Worm (Caenorhabditis elegans) whole organism, L1 larva: ENCODE measurements around the gene F55G7.5.
A peak's percentile ranks its signal among the peaks of the same experiment; 100 is the strongest.

ENCODE experiments used
- C16A3.4 ChIP-seq: fragments of 150-350 bp; optimal IDR thresholded peaks from 2 replicates; lab custom pipeline; 2014; ENCODE audit warnings: missing biosample characterization, missing genetic modification characterization
- Y116A8C.19 ChIP-seq: sonication (generic microtip); optimal IDR thresholded peaks from 2 replicates; lab custom pipeline; 2016; ENCODE audit warnings: missing compliant biosample characterization, missing genetic modification characterization, borderline replicate concordance
- ama-1 ChIP-seq: fragments of 150-350 bp; optimal IDR thresholded peaks from 2 replicates; lab custom pipeline; 2014
- blmp-1 ChIP-seq: fragments of 150-350 bp; optimal IDR thresholded peaks from 2 replicates; lab custom pipeline; 2014; ENCODE audit warnings: missing biosample characterization, missing genetic modification characterization
- ceh-82 ChIP-seq, 3 experiments: fragments of 150-350 bp in 1 of 3; sonication (generic microtip) in 2 of 3; optimal IDR thresholded peaks; 2 replicates each; lab custom pipeline; 2014 to 2017; ENCODE audit warnings: missing biosample characterization in 3 of 3, missing genetic modification characterization in 3 of 3
- ceh-90 ChIP-seq: sonication (generic microtip); optimal IDR thresholded peaks from 2 replicates; lab custom pipeline; 2016; ENCODE audit warnings: missing genetic modification characterization, missing compliant biosample characterization
- dpl-1 ChIP-seq, 3 experiments: fragments of 150-350 bp in 2 of 3; sonication (generic microtip) in 1 of 3; optimal IDR thresholded peaks; 2 replicates each; lab custom pipeline; 2014 to 2017; ENCODE audit warnings: missing biosample characterization in 3 of 3, missing genetic modification characterization in 3 of 3, missing genetic modification reagents in 3 of 3
- dsc-1 ChIP-seq: sonication (generic microtip); optimal IDR thresholded peaks from 2 replicates; lab custom pipeline; 2016; ENCODE audit warnings: mild to moderate bottlenecking, missing genetic modification characterization, missing compliant biosample characterization
- efl-1 ChIP-seq, 4 experiments: fragments of 150-350 bp; optimal IDR thresholded peaks in 3 of 4; peaks in 1 of 4; 1 replicate in 1 of 4; 2 replicates in 3 of 4; lab custom pipeline; 2014; ENCODE audit warnings: missing biosample characterization in 2 of 4, missing genetic modification characterization in 2 of 4, missing genetic modification reagents in 2 of 4
- ets-5 ChIP-seq: fragments of 200-800 bp; sonication (Bioruptor generic); IDR thresholded peaks from 2 replicates; pipeline ENCODE4 v1.3.6; 2022; ENCODE audit warnings: missing genetic modification characterization, missing compliant biosample characterization
- fkh-4 ChIP-seq: sonication (generic microtip); optimal IDR thresholded peaks from 2 replicates; lab custom pipeline; 2016; ENCODE audit warnings: missing compliant biosample characterization, missing genetic modification characterization, borderline replicate concordance
- fkh-8 ChIP-seq: sonication (generic microtip); optimal IDR thresholded peaks from 2 replicates; lab custom pipeline; 2016; ENCODE audit warnings: mild to moderate bottlenecking, missing genetic modification characterization, missing compliant biosample characterization
- hlh-4 ChIP-seq: sonication (generic microtip); optimal IDR thresholded peaks from 2 replicates; lab custom pipeline; 2016; ENCODE audit warnings: mild to moderate bottlenecking, missing genetic modification characterization, missing compliant biosample characterization
- hpl-2 ChIP-seq: fragments of 150-350 bp; optimal IDR thresholded peaks from 2 replicates; lab custom pipeline; 2014; ENCODE audit warnings: missing biosample characterization, missing genetic modification reagents, missing genetic modification characterization
- irx-1 ChIP-seq: sonication (generic microtip); optimal IDR thresholded peaks from 2 replicates; lab custom pipeline; 2016; ENCODE audit warnings: missing genetic modification characterization, missing compliant biosample characterization
- isw-1 ChIP-seq: fragments of 200-800 bp; sonication (Bioruptor generic); IDR thresholded peaks from 2 replicates; pipeline ENCODE4 v1.3.6; 2022; ENCODE audit warnings: missing genetic modification characterization, missing compliant biosample characterization
- lin-13 ChIP-seq: fragments of 150-350 bp; optimal IDR thresholded peaks from 2 replicates; lab custom pipeline; 2014; ENCODE audit warnings: missing biosample characterization, missing genetic modification reagents, missing genetic modification characterization
- lin-14 ChIP-seq: fragments of 200-800 bp; sonication (Bioruptor generic); optimal IDR thresholded peaks from 2 replicates; lab custom pipeline; 2018; ENCODE audit warnings: mild to moderate bottlenecking, missing genetic modification characterization, moderate library complexity, missing compliant biosample characterization
- lin-15B ChIP-seq: fragments of 150-350 bp; sonication (generic microtip); optimal IDR thresholded peaks from 3 replicates; lab custom pipeline; 2014; ENCODE audit warnings: missing biosample characterization, missing genetic modification characterization
- lin-35 ChIP-seq, 2 experiments: fragments of 150-350 bp; optimal IDR thresholded peaks; 2 replicates each; lab custom pipeline; 2014; ENCODE audit warnings: missing biosample characterization in 2 of 2, missing genetic modification characterization in 2 of 2, missing genetic modification reagents in 2 of 2
- lin-39 ChIP-seq: fragments of 150-350 bp; optimal IDR thresholded peaks from 2 replicates; lab custom pipeline; 2014; ENCODE audit warnings: missing biosample characterization, missing genetic modification reagents, missing genetic modification characterization
- mef-2 ChIP-seq: fragments of 150-350 bp; optimal IDR thresholded peaks from 2 replicates; lab custom pipeline; 2014; ENCODE audit warnings: missing biosample characterization, missing genetic modification characterization
- mep-1 ChIP-seq: fragments of 150-350 bp; optimal IDR thresholded peaks from 2 replicates; lab custom pipeline; 2014; ENCODE audit warnings: missing biosample characterization, missing genetic modification characterization
- nhr-12 ChIP-seq: sonication (generic microtip); optimal IDR thresholded peaks from 2 replicates; lab custom pipeline; 2017; ENCODE audit warnings: missing biosample characterization, missing genetic modification characterization
- nhr-20 ChIP-seq: sonication (generic microtip); optimal IDR thresholded peaks from 2 replicates; lab custom pipeline; 2016; ENCODE audit warnings: mild to moderate bottlenecking, missing genetic modification characterization, missing compliant biosample characterization
- nhr-47 ChIP-seq: sonication (generic microtip); optimal IDR thresholded peaks from 2 replicates; lab custom pipeline; 2016; ENCODE audit warnings: mild to moderate bottlenecking, missing genetic modification characterization, moderate library complexity, missing compliant biosample characterization
- nhr-71 ChIP-seq: sonication (generic microtip); optimal IDR thresholded peaks from 2 replicates; lab custom pipeline; 2016; ENCODE audit warnings: mild to moderate bottlenecking, missing genetic modification characterization, moderate library complexity, missing compliant biosample characterization
- nhr-85 ChIP-seq: sonication (generic microtip); peaks from one replicate; lab custom pipeline; 2016; ENCODE audit warnings: missing genetic modification characterization, inconsistent platforms, missing compliant biosample characterization
- nhr-90 ChIP-seq: sonication (generic microtip); optimal IDR thresholded peaks from 2 replicates; lab custom pipeline; 2016; ENCODE audit warnings: mild to moderate bottlenecking, missing genetic modification characterization, missing compliant biosample characterization; ENCODE audit not compliant: poor library complexity
- pag-3 ChIP-seq: sonication (generic microtip); optimal IDR thresholded peaks from 2 replicates; lab custom pipeline; 2017; ENCODE audit warnings: missing genetic modification characterization, mild to moderate bottlenecking, missing compliant biosample characterization, antibody characterized with exemption, borderline replicate concordance; ENCODE audit not compliant: insufficient read depth
- pax-3 ChIP-seq: fragments of 200-800 bp; sonication (Bioruptor generic); optimal IDR thresholded peaks from 2 replicates; lab custom pipeline; 2018; ENCODE audit warnings: mild to moderate bottlenecking, missing genetic modification characterization, moderate library complexity, missing compliant biosample characterization
- pqm-1 ChIP-seq: sonication (generic microtip); optimal IDR thresholded peaks from 3 replicates; lab custom pipeline; 2017; ENCODE audit warnings: missing biosample characterization, missing genetic modification characterization
- skn-1 ChIP-seq: fragments of 150-350 bp; optimal IDR thresholded peaks from 2 replicates; lab custom pipeline; 2014; ENCODE audit warnings: missing biosample characterization, missing genetic modification characterization
- sox-4 ChIP-seq: sonication (generic microtip); optimal IDR thresholded peaks from 2 replicates; lab custom pipeline; 2016; ENCODE audit warnings: missing genetic modification characterization, missing compliant biosample characterization
- sup-37 ChIP-seq: fragments of 200-800 bp; sonication (Bioruptor generic); optimal IDR thresholded peaks from 2 replicates; lab custom pipeline; 2018; ENCODE audit warnings: mild to moderate bottlenecking, missing genetic modification characterization, missing compliant biosample characterization
- unc-130 ChIP-seq: fragments of 150-350 bp; optimal IDR thresholded peaks from 2 replicates; lab custom pipeline; 2017; ENCODE audit warnings: missing biosample characterization, missing genetic modification characterization, inconsistent platforms
- unc-30 ChIP-seq: sonication (generic microtip); optimal IDR thresholded peaks from 2 replicates; lab custom pipeline; 2017; ENCODE audit warnings: missing biosample characterization, missing genetic modification characterization
- vab-15 ChIP-seq: sonication (generic microtip); optimal IDR thresholded peaks from 2 replicates; lab custom pipeline; 2017; ENCODE audit warnings: missing genotype, mild to moderate bottlenecking, missing genetic modification characterization, missing compliant biosample characterization
- ztf-11 ChIP-seq, 2 experiments: sonication (generic microtip); optimal IDR thresholded peaks; 2 replicates each; lab custom pipeline; 2016 to 2017; ENCODE audit warnings: missing genetic modification characterization in 2 of 2, missing biosample characterization in 1 of 2, missing compliant biosample characterization in 1 of 2

F55G7.5 gene

ce11 chrX:11946788-11947463, 8.2 kb upstream of the F55G7.5 start, which contains the start of gene nfya-1 (continued):
- TF ChIP-seq efl-1 (optimal IDR thresholded peaks at IDR 0.05; lab: Kevin White, UChicago) (peak; percentile 25 to 34), efl-1 (GFP tag; optimal IDR thresholded peaks at IDR 0.05 in 1 of 2; lab: Kevin White, UChicago) (peak in 1 of 2 experiments; percentile 90), pag-3 (tag; lab: Kevin White, UChicago) (no peak), fkh-4 (tag; lab: Kevin White, UChicago) (no peak), ceh-82 (tag; optimal IDR thresholded peaks at IDR 0.05; lab: Kevin White, UChicago) (peak in 2 of 3 experiments; percentile 23 to 79), nhr-71 (tag; lab: Kevin White, UChicago) (peak; percentile 45), blmp-1 (tag; lab: Kevin White, UChicago) (peak; percentile 73), isw-1 (GFP tag; lab: Robert Waterston, UW) (no peak), unc-30 (tag; lab: Kevin White, UChicago) (no peak), nhr-85 (no peak), skn-1 (tag; lab: Kevin White, UChicago) (no peak), pqm-1 (tag; lab: Kevin White, UChicago) (no peak), pax-3 (tag; lab: Kevin White, UChicago) (no peak), vab-15 (tag; lab: Kevin White, UChicago) (no peak), C16A3.4 (peak; percentile 47), dpl-1 (GFP tag; optimal IDR thresholded peaks at IDR 0.05; lab: Kevin White, UChicago) (peak in 2 of 3 experiments; percentile 9 to 31), sup-37 (GFP tag; lab: Kevin White, UChicago) (no peak), lin-13 (GFP tag; lab: Kevin White, UChicago) (no peak), lin-35 (GFP tag; optimal IDR thresholded peaks at IDR 0.05; lab: Kevin White, UChicago) (peak; percentile 45 to 77), ets-5 (GFP tag; lab: Robert Waterston, UW) (no peak), lin-14 (peak; percentile 75), hlh-4 (tag; lab: Kevin White, UChicago) (no peak), mep-1 (peak; percentile 84), ama-1 (lab: Kevin White, UChicago) (no peak), hpl-2 (GFP tag; lab: Kevin White, UChicago) (no peak), unc-130 (tag; lab: Kevin White, UChicago) (peak; percentile 63), lin-15B (tag; lab: Kevin White, UChicago) (no peak), nhr-20 (peak; percentile 50), mef-2 (tag; lab: Kevin White, UChicago) (no peak), fkh-8 (tag; lab: Kevin White, UChicago) (no peak), nhr-47 (peak; percentile 62), sox-4 (tag; lab: Kevin White, UChicago) (no peak), ceh-90 (tag; lab: Kevin White, UChicago) (no peak)
- TF ChIP-seq, all 84 proteins: peak for 27

- TF ChIP-seq nhr-12 (tag; lab: Kevin White, UChicago), result no peak
- no peak for TF ChIP-seq efl-1 (optimal IDR thresholded peaks at IDR 0.05; lab: Kevin White, UChicago)
- no peak for TF ChIP-seq efl-1 (GFP tag; optimal IDR thresholded peaks at IDR 0.05 in 1 of 2; lab: Kevin White, UChicago)
- TF ChIP-seq nhr-90 (tag; lab: Kevin White, UChicago), result no peak
- no peak for TF ChIP-seq Y116A8C.19 (tag; lab: Kevin White, UChicago)
- TF ChIP-seq dsc-1 (tag; lab: Kevin White, UChicago), result no peak
- TF ChIP-seq ztf-11 (tag; optimal IDR thresholded peaks at IDR 0.05; lab: Kevin White, UChicago), result no peak
- TF ChIP-seq ets-5 (GFP tag; lab: Robert Waterston, UW), result no peak
- TF ChIP-seq irx-1 (tag; lab: Kevin White, UChicago), result no peak
- TF ChIP-seq lin-39 (tag; lab: Kevin White, UChicago), result no peak
These were observed 3.2 kb upstream of the F55G7.5 start, which contains the start of gene F55G7.3 for ce11 chrX:11941951-11942350. Gene F55G7.3, minus strand, starts transcription at chrX:11942051.
